Fruit fly (Drosophila melanogaster): Measurements from ENCODE around the gene spg.

DNA sequence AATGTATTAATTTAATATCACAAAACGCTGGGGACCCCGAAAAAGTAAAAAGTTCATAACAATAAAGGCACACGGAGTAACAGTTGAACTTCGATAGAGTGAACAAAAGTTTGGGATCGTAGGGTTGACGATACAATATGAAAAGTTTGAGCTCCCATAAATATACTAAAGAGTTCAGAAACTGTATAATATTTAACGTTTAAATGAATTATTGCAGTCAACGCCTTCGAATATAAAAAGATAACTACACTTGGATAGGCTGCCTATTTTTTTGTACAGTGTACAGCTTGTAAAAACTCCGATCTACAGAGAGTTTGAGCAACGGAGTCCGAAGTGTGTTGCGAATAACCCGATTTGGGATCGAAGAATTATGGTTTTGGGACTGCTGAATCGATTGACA lies 14.3 kb upstream of the spg start:
- TF ChIP-seq EcR (GFP tag; optimal IDR thresholded peaks at IDR 0.05) (no peak), pan (optimal IDR thresholded peaks at IDR 0.05) (no peak), psq (optimal IDR thresholded peaks at IDR 0.05) (no peak), usp (GFP tag; optimal IDR thresholded peaks at IDR 0.05) (no peak)
